Fruit fly (Drosophila melanogaster) whole organism, adult: ENCODE measurements around the gene gny.

Experiments
- Crg-1 ChIP-seq: fragments of 200-800 bp; sonication (Bioruptor generic); optimal IDR thresholded peaks from 2 replicates; lab custom pipeline; 2016; ENCODE audit warnings: missing biosample characterization, missing genetic modification characterization
- bab1 ChIP-seq: fragments of 200-800 bp; sonication (Bioruptor generic); optimal IDR thresholded peaks from 3 replicates; lab custom pipeline; 2019; ENCODE audit warnings: missing biosample characterization, mild to moderate bottlenecking, missing genetic modification characterization, moderate library complexity
- cnc ChIP-seq, 2 experiments: fragments of >200 bp; optimal IDR thresholded peaks; 2 replicates each; lab custom pipeline; 2017
- pad ChIP-seq: fragments of 200-800 bp; sonication (Bioruptor generic); optimal IDR thresholded peaks from 3 replicates; lab custom pipeline; 2017; ENCODE audit warnings: missing biosample characterization, missing genetic modification characterization, mild to moderate bottlenecking, moderate library complexity, missing genetic modification reagents
- toe ChIP-seq: fragments of 200-800 bp; sonication (Bioruptor generic); optimal IDR thresholded peaks from 2 replicates; lab custom pipeline; 2016; ENCODE audit warnings: missing biosample characterization, missing genetic modification characterization

DNA sequence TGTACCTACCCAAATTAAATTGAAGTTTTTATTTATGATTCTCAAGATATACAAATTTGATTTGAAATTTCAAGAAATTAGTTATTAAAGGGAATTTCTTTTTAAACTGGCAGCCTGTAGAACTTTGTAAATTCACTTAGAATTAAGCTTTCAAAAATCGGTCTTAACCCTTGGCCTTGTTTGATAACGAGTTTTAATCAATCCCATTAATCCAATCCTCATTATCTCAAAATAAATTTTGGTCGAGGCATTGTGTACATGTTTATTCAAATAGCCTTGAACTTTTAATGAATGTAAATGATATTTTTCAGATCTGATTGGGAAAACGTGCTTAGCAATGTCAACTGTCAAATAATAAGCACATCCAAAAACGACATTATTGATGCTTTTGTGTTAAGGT lies 40.1 kb upstream of the gny start:
- TF ChIP-seq Crg-1 (GFP tag; lab: Kevin White, UChicago) (no peak), toe (GFP tag; lab: Kevin White, UChicago) (no peak), bab1 (GFP tag; lab: Kevin White, UChicago) (no peak), pad (no peak), cnc (optimal IDR thresholded peaks at IDR 0.05; lab: Kevin White, UChicago) (no peak)
